Fruit fly (Drosophila melanogaster) whole organism, pupa: ENCODE results near the gene 5PtaseI.

Experiments
- CG12605 ChIP-seq: fragments of 200-800 bp; sonication (Bioruptor generic); IDR thresholded peaks from 2 replicates; pipeline ENCODE4 v1.3.6; 2022; ENCODE audit warnings: missing biosample characterization, missing genetic modification characterization
- CG14655 ChIP-seq: fragments of 200-800 bp; sonication (Bioruptor generic); optimal IDR thresholded peaks from 3 replicates; lab custom pipeline; 2017; ENCODE audit warnings: mild to moderate bottlenecking, missing biosample characterization, missing genetic modification reagents, missing genetic modification characterization
- CG17806 ChIP-seq: fragments of 200-800 bp; sonication (Bioruptor generic); optimal IDR thresholded peaks from 2 replicates; lab custom pipeline; 2018; ENCODE audit warnings: missing biosample characterization, mild to moderate bottlenecking, missing genetic modification characterization, moderate library complexity
- CG32121 ChIP-seq: fragments of 200-800 bp; sonication (Bioruptor generic); IDR thresholded peaks from 2 replicates; pipeline ENCODE4 v1.3.6; 2022; ENCODE audit warnings: missing biosample characterization, missing genetic modification characterization
- CG8159 ChIP-seq: fragments of 200-800 bp; sonication (Bioruptor generic); optimal IDR thresholded peaks from 3 replicates; lab custom pipeline; 2018; ENCODE audit warnings: missing biosample characterization, mild to moderate bottlenecking, missing genetic modification characterization, moderate library complexity
- CG8301 ChIP-seq: fragments of 200-800 bp; sonication (Bioruptor generic); optimal IDR thresholded peaks from 2 replicates; lab custom pipeline; 2018; ENCODE audit warnings: missing biosample characterization, mild to moderate bottlenecking, missing genetic modification characterization
- CG9948 ChIP-seq: fragments of 200-800 bp; sonication (Bioruptor generic); optimal IDR thresholded peaks from 2 replicates; lab custom pipeline; 2018; ENCODE audit warnings: missing biosample characterization, mild to moderate bottlenecking, missing genetic modification characterization, moderate library complexity
- D1 ChIP-seq: fragments of 200-800 bp; sonication (Bioruptor generic); optimal IDR thresholded peaks from 2 replicates; lab custom pipeline; 2018; ENCODE audit warnings: missing biosample characterization, mild to moderate bottlenecking, missing genetic modification characterization, moderate library complexity
- EcR ChIP-seq: fragments of 200-800 bp; sonication (Bioruptor generic); optimal IDR thresholded peaks from 3 replicates; lab custom pipeline; 2019; ENCODE audit warnings: missing biosample characterization, missing genetic modification characterization, mild to moderate bottlenecking, moderate library complexity, missing genetic modification reagents
- Ets98B ChIP-seq: fragments of 200-800 bp; sonication (Bioruptor generic); IDR thresholded peaks from 2 replicates; pipeline ENCODE4 v1.3.6; 2022; ENCODE audit warnings: missing biosample characterization, missing genetic modification characterization
- Pif1B ChIP-seq: fragments of 200-800 bp; sonication (Bioruptor generic); optimal IDR thresholded peaks from 3 replicates; lab custom pipeline; 2016; ENCODE audit warnings: missing biosample characterization, missing genetic modification characterization
- Snoo ChIP-seq: fragments of 200-800 bp; sonication (Bioruptor generic); optimal IDR thresholded peaks from 3 replicates; lab custom pipeline; 2017; ENCODE audit warnings: missing biosample characterization, mild to moderate bottlenecking, missing genetic modification characterization, inconsistent platforms
- gl ChIP-seq: fragments of 200-800 bp; sonication (Bioruptor generic); optimal IDR thresholded peaks from 2 replicates; lab custom pipeline; 2018; ENCODE audit warnings: missing biosample characterization, mild to moderate bottlenecking, missing genetic modification characterization

- TF ChIP-seq Pif1B (GFP tag; lab: Kevin White, UChicago) (no peak), EcR (GFP tag; lab: Kevin White, UChicago) (no peak), CG9948 (tag; lab: Kevin White, UChicago) (no peak), gl (tag; lab: Kevin White, UChicago) (no peak), Ets98B (no peak), CG8301 (tag; lab: Kevin White, UChicago) (no peak), CG12605 (GFP tag; lab: Robert Waterston, UW) (no peak), CG32121 (GFP tag; lab: Robert Waterston, UW) (no peak), CG14655 (GFP tag; lab: Kevin White, UChicago) (no peak), Snoo (tag; lab: Kevin White, UChicago) (no peak), CG8159 (tag; lab: Kevin White, UChicago) (no peak), D1 (tag; lab: Kevin White, UChicago) (no peak), CG17806 (no peak)
Observed at dm6 chr3R:25077280-25077820, 32.4 kb upstream of the 5PtaseI start.
